Worm (Caenorhabditis elegans) whole organism, L1 larva: ENCODE data around the gene F22B5.6.

Experiments used
- C04F5.9 ChIP-seq: sonication (generic microtip); optimal IDR thresholded peaks from 2 replicates; lab custom pipeline; 2016; ENCODE audit warnings: missing genetic modification characterization, missing compliant biosample characterization
- C16A3.4 ChIP-seq: fragments of 150-350 bp; optimal IDR thresholded peaks from 2 replicates; lab custom pipeline; 2014; ENCODE audit warnings: missing biosample characterization, missing genetic modification characterization
- C34B4.2 ChIP-seq: sonication (generic microtip); optimal IDR thresholded peaks from 2 replicates; lab custom pipeline; 2017; ENCODE audit warnings: mild to moderate bottlenecking, missing genetic modification characterization, missing compliant biosample characterization
- aha-1 ChIP-seq: fragments of 150-350 bp; optimal IDR thresholded peaks from 2 replicates; lab custom pipeline; 2014; ENCODE audit warnings: missing biosample characterization, missing genetic modification characterization
- alr-1 ChIP-seq: fragments of 200-800 bp; sonication (Bioruptor generic); optimal IDR thresholded peaks from 2 replicates; lab custom pipeline; 2018; ENCODE audit warnings: borderline replicate concordance, mild to moderate bottlenecking, missing genetic modification characterization, missing compliant biosample characterization
- aly-2 ChIP-seq: fragments of 150-350 bp; optimal IDR thresholded peaks from 2 replicates; lab custom pipeline; 2014; ENCODE audit warnings: missing biosample characterization, missing genetic modification characterization
- ama-1 ChIP-seq: fragments of 150-350 bp; optimal IDR thresholded peaks from 2 replicates; lab custom pipeline; 2014
- blmp-1 ChIP-seq: fragments of 150-350 bp; optimal IDR thresholded peaks from 2 replicates; lab custom pipeline; 2014; ENCODE audit warnings: missing biosample characterization, missing genetic modification characterization
- ceh-82 ChIP-seq, 3 experiments: fragments of 150-350 bp in 1 of 3; sonication (generic microtip) in 2 of 3; optimal IDR thresholded peaks; 2 replicates each; lab custom pipeline; 2014 to 2017; ENCODE audit warnings: missing biosample characterization in 3 of 3, missing genetic modification characterization in 3 of 3
- ceh-90 ChIP-seq: sonication (generic microtip); optimal IDR thresholded peaks from 2 replicates; lab custom pipeline; 2016; ENCODE audit warnings: missing genetic modification characterization, missing compliant biosample characterization
- ces-1 ChIP-seq: fragments of 150-350 bp; optimal IDR thresholded peaks from 2 replicates; lab custom pipeline; 2014; ENCODE audit warnings: missing biosample characterization, missing genetic modification reagents, missing genetic modification characterization
- dpl-1 ChIP-seq, 3 experiments: fragments of 150-350 bp in 2 of 3; sonication (generic microtip) in 1 of 3; optimal IDR thresholded peaks; 2 replicates each; lab custom pipeline; 2014 to 2017; ENCODE audit warnings: missing biosample characterization in 3 of 3, missing genetic modification characterization in 3 of 3, missing genetic modification reagents in 3 of 3
- dsc-1 ChIP-seq: sonication (generic microtip); optimal IDR thresholded peaks from 2 replicates; lab custom pipeline; 2016; ENCODE audit warnings: mild to moderate bottlenecking, missing genetic modification characterization, missing compliant biosample characterization
- efl-3 ChIP-seq: fragments of 200-800 bp; sonication (Bioruptor generic); optimal IDR thresholded peaks from 2 replicates; lab custom pipeline; 2018; ENCODE audit warnings: mild to moderate bottlenecking, missing genetic modification characterization, missing compliant biosample characterization
- egl-13 ChIP-seq: sonication (generic microtip); optimal IDR thresholded peaks from 2 replicates; lab custom pipeline; 2016; ENCODE audit warnings: missing genotype, missing genetic modification reagents, missing genetic modification characterization, missing compliant biosample characterization
- elt-2 ChIP-seq: sonication (generic microtip); optimal IDR thresholded peaks from 2 replicates; lab custom pipeline; 2016; ENCODE audit warnings: missing genetic modification characterization, mild to moderate bottlenecking, inconsistent platforms, missing compliant biosample characterization, missing genetic modification reagents
- elt-3 ChIP-seq, 6 experiments: fragments of 150-350 bp in 1 of 6; sonication (generic microtip); optimal IDR thresholded peaks; 2 replicates each; lab custom pipeline; 2017 to 2018; ENCODE audit warnings: missing biosample characterization in 6 of 6, missing genetic modification characterization in 6 of 6, inconsistent platforms in 1 of 6
- ets-5 ChIP-seq: fragments of 200-800 bp; sonication (Bioruptor generic); IDR thresholded peaks from 2 replicates; pipeline ENCODE4 v1.3.6; 2022; ENCODE audit warnings: missing genetic modification characterization, missing compliant biosample characterization
- hpl-2 ChIP-seq: fragments of 150-350 bp; optimal IDR thresholded peaks from 2 replicates; lab custom pipeline; 2014; ENCODE audit warnings: missing biosample characterization, missing genetic modification reagents, missing genetic modification characterization
- irx-1 ChIP-seq: sonication (generic microtip); optimal IDR thresholded peaks from 2 replicates; lab custom pipeline; 2016; ENCODE audit warnings: missing genetic modification characterization, missing compliant biosample characterization
- lin-14 ChIP-seq: fragments of 200-800 bp; sonication (Bioruptor generic); optimal IDR thresholded peaks from 2 replicates; lab custom pipeline; 2018; ENCODE audit warnings: mild to moderate bottlenecking, missing genetic modification characterization, moderate library complexity, missing compliant biosample characterization
- lin-15B ChIP-seq: fragments of 150-350 bp; sonication (generic microtip); optimal IDR thresholded peaks from 3 replicates; lab custom pipeline; 2014; ENCODE audit warnings: missing biosample characterization, missing genetic modification characterization
- lin-35 ChIP-seq, 2 experiments: fragments of 150-350 bp; optimal IDR thresholded peaks; 2 replicates each; lab custom pipeline; 2014; ENCODE audit warnings: missing biosample characterization in 2 of 2, missing genetic modification characterization in 2 of 2, missing genetic modification reagents in 2 of 2
- lin-39 ChIP-seq: fragments of 150-350 bp; optimal IDR thresholded peaks from 2 replicates; lab custom pipeline; 2014; ENCODE audit warnings: missing biosample characterization, missing genetic modification reagents, missing genetic modification characterization
- lir-3 ChIP-seq: sonication (generic microtip); optimal IDR thresholded peaks from 2 replicates; lab custom pipeline; 2016; ENCODE audit warnings: mild to moderate bottlenecking, missing genetic modification characterization, moderate library complexity, missing compliant biosample characterization; ENCODE audit not compliant: poor library complexity
- lsy-2 ChIP-seq, 2 experiments: fragments of 150-350 bp; optimal IDR thresholded peaks; 2 replicates each; lab custom pipeline; 2014; ENCODE audit warnings: missing biosample characterization in 2 of 2, missing genetic modification characterization in 2 of 2
- mab-9 ChIP-seq: fragments of 200-800 bp; sonication (Bioruptor generic); IDR thresholded peaks from 2 replicates; pipeline ENCODE4 v1.3.6; 2022; ENCODE audit warnings: missing genetic modification reagents, missing genetic modification characterization, missing compliant biosample characterization
- mdl-1 ChIP-seq, 2 experiments: fragments of 150-350 bp; optimal IDR thresholded peaks; 2 replicates each; lab custom pipeline; 2014 to 2017; ENCODE audit warnings: missing biosample characterization in 2 of 2, missing genetic modification characterization in 2 of 2, inconsistent platforms in 1 of 2
- mef-2 ChIP-seq: fragments of 150-350 bp; optimal IDR thresholded peaks from 2 replicates; lab custom pipeline; 2014; ENCODE audit warnings: missing biosample characterization, missing genetic modification characterization
- mep-1 ChIP-seq: fragments of 150-350 bp; optimal IDR thresholded peaks from 2 replicates; lab custom pipeline; 2014; ENCODE audit warnings: missing biosample characterization, missing genetic modification characterization
- nhr-11 ChIP-seq: fragments of 150-350 bp; optimal IDR thresholded peaks from 2 replicates; lab custom pipeline; 2014; ENCODE audit warnings: missing biosample characterization, missing genetic modification characterization
- nhr-19 ChIP-seq: fragments of 200-800 bp; sonication (Bioruptor generic); conservative IDR thresholded peaks from 2 replicates; pipeline ENCODE4 v1.3.6; 2022; ENCODE audit warnings: missing genetic modification characterization, missing compliant biosample characterization
- nhr-20 ChIP-seq: sonication (generic microtip); optimal IDR thresholded peaks from 2 replicates; lab custom pipeline; 2016; ENCODE audit warnings: mild to moderate bottlenecking, missing genetic modification characterization, missing compliant biosample characterization
- nhr-47 ChIP-seq: sonication (generic microtip); optimal IDR thresholded peaks from 2 replicates; lab custom pipeline; 2016; ENCODE audit warnings: mild to moderate bottlenecking, missing genetic modification characterization, moderate library complexity, missing compliant biosample characterization
- nhr-71 ChIP-seq: sonication (generic microtip); optimal IDR thresholded peaks from 2 replicates; lab custom pipeline; 2016; ENCODE audit warnings: mild to moderate bottlenecking, missing genetic modification characterization, moderate library complexity, missing compliant biosample characterization
- pag-3 ChIP-seq: sonication (generic microtip); optimal IDR thresholded peaks from 2 replicates; lab custom pipeline; 2017; ENCODE audit warnings: missing genetic modification characterization, mild to moderate bottlenecking, missing compliant biosample characterization, antibody characterized with exemption, borderline replicate concordance; ENCODE audit not compliant: insufficient read depth
- pax-3 ChIP-seq: fragments of 200-800 bp; sonication (Bioruptor generic); optimal IDR thresholded peaks from 2 replicates; lab custom pipeline; 2018; ENCODE audit warnings: mild to moderate bottlenecking, missing genetic modification characterization, moderate library complexity, missing compliant biosample characterization
- pqm-1 ChIP-seq: sonication (generic microtip); optimal IDR thresholded peaks from 3 replicates; lab custom pipeline; 2017; ENCODE audit warnings: missing biosample characterization, missing genetic modification characterization
- rnt-1 ChIP-seq: sonication (generic microtip); optimal IDR thresholded peaks from 2 replicates; lab custom pipeline; 2016; ENCODE audit warnings: mild to moderate bottlenecking, missing genetic modification characterization, moderate library complexity, missing compliant biosample characterization
- skn-1 ChIP-seq: fragments of 150-350 bp; optimal IDR thresholded peaks from 2 replicates; lab custom pipeline; 2014; ENCODE audit warnings: missing biosample characterization, missing genetic modification characterization
- snpc-4 ChIP-seq: fragments of 150-350 bp; optimal IDR thresholded peaks from 2 replicates; lab custom pipeline; 2014; ENCODE audit warnings: missing biosample characterization, missing genetic modification characterization
- sox-4 ChIP-seq: sonication (generic microtip); optimal IDR thresholded peaks from 2 replicates; lab custom pipeline; 2016; ENCODE audit warnings: missing genetic modification characterization, missing compliant biosample characterization
- sptf-1 ChIP-seq: fragments of 150-350 bp; optimal IDR thresholded peaks from 2 replicates; lab custom pipeline; 2014; ENCODE audit warnings: missing biosample characterization, missing genetic modification characterization
- sup-37 ChIP-seq: fragments of 200-800 bp; sonication (Bioruptor generic); optimal IDR thresholded peaks from 2 replicates; lab custom pipeline; 2018; ENCODE audit warnings: mild to moderate bottlenecking, missing genetic modification characterization, missing compliant biosample characterization
- tbx-2 ChIP-seq: sonication (generic microtip); optimal IDR thresholded peaks from 2 replicates; lab custom pipeline; 2016; ENCODE audit warnings: missing genetic modification characterization, missing compliant biosample characterization
- tlp-1 ChIP-seq: fragments of 150-350 bp; optimal IDR thresholded peaks from 2 replicates; lab custom pipeline; 2014; ENCODE audit warnings: missing biosample characterization, missing genetic modification characterization
- unc-130 ChIP-seq: fragments of 150-350 bp; optimal IDR thresholded peaks from 2 replicates; lab custom pipeline; 2017; ENCODE audit warnings: missing biosample characterization, missing genetic modification characterization, inconsistent platforms
- unc-62 ChIP-seq: fragments of 150-350 bp; optimal IDR thresholded peaks from 2 replicates; lab custom pipeline; 2014; ENCODE audit warnings: missing biosample characterization, missing genetic modification reagents, missing genetic modification characterization
- unc-86 ChIP-seq: sonication (generic microtip); optimal IDR thresholded peaks from 2 replicates; lab custom pipeline; 2016; ENCODE audit warnings: missing genetic modification characterization, missing compliant biosample characterization
- unc-98 ChIP-seq: fragments of 200-800 bp; sonication (Bioruptor generic); IDR thresholded peaks from 2 replicates; pipeline ENCODE4 v1.3.6; 2022; ENCODE audit warnings: missing genetic modification characterization, missing compliant biosample characterization
- vab-15 ChIP-seq: sonication (generic microtip); optimal IDR thresholded peaks from 2 replicates; lab custom pipeline; 2017; ENCODE audit warnings: missing genotype, mild to moderate bottlenecking, missing genetic modification characterization, missing compliant biosample characterization
- xbp-1 ChIP-seq: sonication (generic microtip); optimal IDR thresholded peaks from 2 replicates; lab custom pipeline; 2016; ENCODE audit warnings: missing genetic modification characterization, missing compliant biosample characterization
- zip-4 ChIP-seq: fragments of 200-800 bp; sonication (Bioruptor generic); optimal IDR thresholded peaks from 2 replicates; lab custom pipeline; 2018; ENCODE audit warnings: mild to moderate bottlenecking, missing genetic modification characterization, moderate library complexity, missing compliant biosample characterization
- ztf-11 ChIP-seq, 2 experiments: sonication (generic microtip); optimal IDR thresholded peaks; 2 replicates each; lab custom pipeline; 2016 to 2017; ENCODE audit warnings: missing genetic modification characterization in 2 of 2, missing biosample characterization in 1 of 2, missing compliant biosample characterization in 1 of 2

The F22B5.6 gene

ce11 chrII:8440792-8441191 is 15.2 kb downstream of the F22B5.6 start (continued):
- TF ChIP-seq ceh-82 (tag; optimal IDR thresholded peaks at IDR 0.05; lab: Kevin White, UChicago) (no peak), alr-1 (tag; lab: Kevin White, UChicago) (no peak), ets-5 (no peak), rnt-1 (tag; lab: Kevin White, UChicago) (peak; percentile 6), dpl-1 (GFP tag; optimal IDR thresholded peaks at IDR 0.05; lab: Kevin White, UChicago) (peak in 1 of 3 experiments; percentile 1), ama-1 (lab: Kevin White, UChicago) (no peak), sup-37 (GFP tag; lab: Kevin White, UChicago) (no peak), blmp-1 (tag; lab: Kevin White, UChicago) (peak; percentile 77), tbx-2 (peak; percentile 30), unc-62 (GFP tag; lab: Kevin White, UChicago) (no peak), pag-3 (tag; lab: Kevin White, UChicago) (no peak), aha-1 (tag; lab: Kevin White, UChicago) (no peak), skn-1 (no peak), sptf-1 (tag; lab: Kevin White, UChicago) (no peak), unc-130 (tag; lab: Kevin White, UChicago) (no peak), efl-3 (GFP tag; lab: Kevin White, UChicago) (no peak), egl-13 (tag; lab: Kevin White, UChicago) (no peak), pqm-1 (no peak), ces-1 (GFP tag; lab: Kevin White, UChicago) (no peak), mef-2 (tag; lab: Kevin White, UChicago) (no peak), lin-39 (tag; lab: Kevin White, UChicago) (no peak), C04F5.9 (tag; lab: Kevin White, UChicago) (no peak), zip-4 (GFP tag; lab: Kevin White, UChicago) (no peak), xbp-1 (tag; lab: Kevin White, UChicago) (no peak), vab-15 (tag; lab: Kevin White, UChicago) (no peak), tlp-1 (no peak), lin-14 (GFP tag; lab: Kevin White, UChicago) (peak; percentile 71), lir-3 (tag; lab: Kevin White, UChicago) (no peak), mab-9 (GFP tag; lab: Robert Waterston, UW) (no peak), lin-15B (no peak), C16A3.4 (tag; lab: Kevin White, UChicago) (no peak), aly-2 (no peak), unc-86 (tag; lab: Kevin White, UChicago) (no peak), mdl-1 (tag; optimal IDR thresholded peaks at IDR 0.05; lab: Kevin White, UChicago) (peak in 1 of 2 experiments; percentile 51), ztf-11 (tag; optimal IDR thresholded peaks at IDR 0.05; lab: Kevin White, UChicago) (no peak), nhr-71 (tag; lab: Kevin White, UChicago) (peak; percentile 75), mep-1 (tag; lab: Kevin White, UChicago) (peak; percentile 5), lin-35 (GFP tag; optimal IDR thresholded peaks at IDR 0.05; lab: Kevin White, UChicago) (no peak), lsy-2 (tag; optimal IDR thresholded peaks at IDR 0.05; lab: Kevin White, UChicago) (no peak), irx-1 (tag; lab: Kevin White, UChicago) (no peak), dsc-1 (tag; lab: Kevin White, UChicago) (no peak), ceh-90 (tag; lab: Kevin White, UChicago) (no peak), pax-3 (no peak), elt-3 (tag; optimal IDR thresholded peaks at IDR 0.05; lab: Kevin White, UChicago) (peak in 5 of 6 experiments; percentile 19 to 98 (median 87)), nhr-19 (peak; percentile 37), elt-2 (tag; lab: Kevin White, UChicago) (no peak), nhr-47 (tag; lab: Kevin White, UChicago) (no peak), C34B4.2 (tag; lab: Kevin White, UChicago) (no peak), nhr-11 (tag; lab: Kevin White, UChicago) (no peak), nhr-20 (tag; lab: Kevin White, UChicago) (peak; percentile 84), unc-98 (GFP tag; lab: Robert Waterston, UW) (no peak), snpc-4 (tag; lab: Kevin White, UChicago) (no peak), hpl-2 (GFP tag; lab: Kevin White, UChicago) (no peak), sox-4 (tag; lab: Kevin White, UChicago) (no peak)
